Worm (Caenorhabditis elegans): ENCODE measurements around the gene C26D10.3.

Gene C26D10.3

ce11 chrII:8328820-8329339 lies 3.7 kb downstream of the C26D10.3 start, which contains the start of gene hel-1:
Gene hel-1 (minus strand): TSS chrII:8328870.
- peak; percentile 54 for TF ChIP-seq tbp1 (GFP tag; optimal IDR thresholded peaks at IDR 0.05)
- 0 out of 2 replicates have a peak, but pooled peaks have one; percentile 46 for TF ChIP-seq let-526 (GFP tag; IDR thresholded peaks at IDR 0.05)
- TF ChIP-seq bed-2 (GFP tag; IDR thresholded peaks at IDR 0.05): no peak
- no peak for TF ChIP-seq sdz-38 (tag; optimal IDR thresholded peaks at IDR 0.05)
- TF ChIP-seq nfyb-1 (GFP tag; IDR thresholded peaks at IDR 0.05): peak; percentile 49; the same call in 1 of the 2 replicates
- 0 out of 2 replicates have a peak, but pooled peaks have one; percentile 26 for TF ChIP-seq lir-1 (GFP tag; conservative IDR thresholded peaks at IDR 0.05)
- TF ChIP-seq Y53G8AR.9 (GFP tag; conservative IDR thresholded peaks at IDR 0.05): peak; percentile 53; the same call in 1 of the 2 replicates
- peak; percentile 2 for TF ChIP-seq tlf-1 (GFP tag; optimal IDR thresholded peaks at IDR 0.05)
- peak; percentile 83 for TF ChIP-seq dpl-1 (GFP tag; optimal IDR thresholded peaks at IDR 0.05)
- TF ChIP-seq attf-6 (GFP tag; IDR thresholded peaks at IDR 0.05): 0 out of 2 replicates have a peak, but pooled peaks have one; percentile 29
- peak in 1 of 3 experiments; percentile 90 for TF ChIP-seq lin-35 (GFP tag; optimal IDR thresholded peaks at IDR 0.05)
- no peak for TF ChIP-seq egl-18 (GFP tag; IDR thresholded peaks at IDR 0.05)
- peak; percentile 68 for TF ChIP-seq madf-8 (GFP tag; conservative IDR thresholded peaks at IDR 0.05)
- TF ChIP-seq F52B5.7 (tag; optimal IDR thresholded peaks at IDR 0.05): no peak
- peak; percentile 37; the same call in 1 of the 2 replicates for TF ChIP-seq ceh-100 (GFP tag; IDR thresholded peaks at IDR 0.05)
- TF ChIP-seq xnd-1 (tag; optimal IDR thresholded peaks at IDR 0.05): peak; percentile 61
- TF ChIP-seq T07F8.4 (tag; optimal IDR thresholded peaks at IDR 0.05): no peak
- peak; percentile 27 for TF ChIP-seq snpc-3.4 (tag; optimal IDR thresholded peaks at IDR 0.05)
- 0 out of 2 replicates have a peak, but pooled peaks have one; percentile 24 for TF ChIP-seq attf-3 (GFP tag; conservative IDR thresholded peaks at IDR 0.05)
- TF ChIP-seq mel-28 (tag; optimal IDR thresholded peaks at IDR 0.05; ENCODE audit: borderline replicate concordance): no peak
- peak; percentile 42; the same call in 1 of the 2 replicates for TF ChIP-seq dox-1 (GFP tag; IDR thresholded peaks at IDR 0.05)
- TF ChIP-seq ceh-91 (GFP tag; IDR thresholded peaks at IDR 0.05): peak; percentile 63
- peak; percentile 46; the same call in 1 of the 2 replicates for TF ChIP-seq D2030.7 (GFP tag; IDR thresholded peaks at IDR 0.05)
- no peak for TF ChIP-seq cebp-1 (GFP tag; IDR thresholded peaks at IDR 0.05)
- no peak for TF ChIP-seq cebp-1 (tag; optimal IDR thresholded peaks at IDR 0.05)
- peak; percentile 90 for TF ChIP-seq madf-6 (GFP tag; IDR thresholded peaks at IDR 0.05)
- no peak for TF ChIP-seq cebp-2 (GFP tag; IDR thresholded peaks at IDR 0.05)
- TF ChIP-seq K11D2.4 (GFP tag; IDR thresholded peaks at IDR 0.05): 0 out of 2 replicates have a peak, but pooled peaks have one; percentile 27
- TF ChIP-seq ekl-4 (GFP tag; IDR thresholded peaks at IDR 0.05): peak; percentile 83
- TF ChIP-seq ceh-27 (GFP tag; optimal IDR thresholded peaks at IDR 0.05): peak; percentile 79
- TF ChIP-seq K12H6.12 (tag; optimal IDR thresholded peaks at IDR 0.05): peak; percentile 65
- peak; percentile 91 for TF ChIP-seq F33H1.4 (GFP tag; IDR thresholded peaks at IDR 0.05)
- 0 out of 2 replicates have a peak, but pooled peaks have one; percentile 16 for TF ChIP-seq Y67H2A.10 (GFP tag; conservative IDR thresholded peaks at IDR 0.05)
- TF ChIP-seq T26A5.8 (tag; optimal IDR thresholded peaks at IDR 0.05): no peak
- peak; percentile 61 for TF ChIP-seq madf-10 (tag; optimal IDR thresholded peaks at IDR 0.05)
- no peak for TF ChIP-seq nhr-27 (tag; optimal IDR thresholded peaks at IDR 0.05)
- no peak for TF ChIP-seq B0035.1 (tag; optimal IDR thresholded peaks at IDR 0.05)
- TF ChIP-seq dpff-1 (tag; optimal IDR thresholded peaks at IDR 0.05): no peak
- TF ChIP-seq lsl-1 (GFP tag; optimal IDR thresholded peaks at IDR 0.05): peak; percentile 51
- peak; percentile 86 for TF ChIP-seq attf-5 (GFP tag; optimal IDR thresholded peaks at IDR 0.05)
- no peak for TF ChIP-seq Y56A3A.18 (GFP tag; IDR thresholded peaks at IDR 0.05)
- TF ChIP-seq hmg-1.2 (GFP tag; IDR thresholded peaks at IDR 0.05): peak; percentile 55; the same call in 1 of the 2 replicates
- peak; percentile 99 for TF ChIP-seq madf-3 (GFP tag; IDR thresholded peaks at IDR 0.05)
- peak; percentile 57; the same call in 1 of the 2 replicates for TF ChIP-seq hsf-1 (GFP tag; IDR thresholded peaks at IDR 0.05)
- TF ChIP-seq efl-1 (GFP tag; optimal IDR thresholded peaks at IDR 0.05): peak; percentile 91
- peak; percentile 45 for TF ChIP-seq ZK185.1 (tag; optimal IDR thresholded peaks at IDR 0.05; ENCODE audit: poor library complexity, severe bottlenecking)
- no peak for TF ChIP-seq F22D6.2 (tag; optimal IDR thresholded peaks at IDR 0.05)

All from whole organism, young adult.